Worm (Caenorhabditis elegans) whole organism, L4 larva: Measurements from ENCODE around the gene nuo-3.
"Not testable (repeated sequence)": the region's sequence is repeated elsewhere in the genome, so short reads cannot be mapped to it uniquely, and the experiment has no call there.

Source experiments
- ceh-82 ChIP-seq: sonication (generic microtip); optimal IDR thresholded peaks from 2 replicates; lab custom pipeline; 2017; ENCODE audit warnings: missing biosample characterization, missing genetic modification characterization
- dve-1 ChIP-seq: sonication (generic microtip); optimal IDR thresholded peaks from 2 replicates; lab custom pipeline; 2017; ENCODE audit warnings: antibody characterized with exemption, mild to moderate bottlenecking, missing genetic modification characterization, missing compliant biosample characterization; ENCODE audit not compliant: insufficient read depth
- nhr-76 ChIP-seq: fragments of 150-350 bp; optimal IDR thresholded peaks from 2 replicates; lab custom pipeline; 2014; ENCODE audit warnings: missing biosample characterization, missing genetic modification characterization
- nhr-77 ChIP-seq: fragments of 150-350 bp; optimal IDR thresholded peaks from 2 replicates; lab custom pipeline; 2014; ENCODE audit warnings: missing biosample characterization, missing genetic modification characterization
- skn-1 ChIP-seq: fragments of 150-350 bp; optimal IDR thresholded peaks from 2 replicates; lab custom pipeline; 2014; ENCODE audit warnings: missing biosample characterization, missing genetic modification characterization
- unc-62 ChIP-seq, 3 experiments: fragments of 150-350 bp in 1 of 3; sonication (generic microtip); optimal IDR thresholded peaks in 2 of 3; peaks in 1 of 3; 1 replicate in 1 of 3; 2 replicates in 2 of 3; lab custom pipeline; 2014 to 2017; ENCODE audit warnings: missing biosample characterization in 3 of 3, missing genetic modification characterization in 3 of 3, missing genetic modification reagents in 3 of 3, missing genotype in 1 of 3
- vab-7 ChIP-seq: fragments of 200-800 bp; sonication (Bioruptor generic); IDR thresholded peaks from 2 replicates; pipeline ENCODE4 v1.3.6; 2022; ENCODE audit warnings: missing genetic modification reagents, missing genetic modification characterization, missing compliant biosample characterization

ce11 chrIV:14774454-14774853, 22.9 kb downstream of the nuo-3 start, which contains the start of gene Y57G11C.51:
- TF ChIP-seq nhr-76 (tag; lab: Kevin White, UChicago); nhr-77 (tag; lab: Kevin White, UChicago); ceh-82 (tag; lab: Kevin White, UChicago); vab-7 (GFP tag; lab: Robert Waterston, UW); skn-1 (tag; lab: Kevin White, UChicago); dve-1 (tag; lab: Kevin White, UChicago); unc-62 (GFP tag; optimal IDR thresholded peaks at IDR 0.05 in 1 of 2; lab: Kevin White, UChicago); unc-62 (tag; optimal IDR thresholded peaks at IDR 0.05; lab: Kevin White, UChicago): not testable (repeated sequence)
